Fruit fly (Drosophila melanogaster) whole organism, wandering third instar larva: ENCODE measurements around the gene CG14304.
A peak's percentile ranks its signal among the peaks of the same experiment; 100 is the strongest.

Experiments
- Dif ChIP-seq: fragments of 200-275, 200-300 bp; sonication (Bioruptor generic); optimal IDR thresholded peaks from 2 replicates; lab custom pipeline; 2018; ENCODE audit warnings: missing biosample characterization, missing genetic modification characterization; ENCODE audit not compliant: partially characterized antibody
- Hr78 ChIP-seq: fragments of >200 bp; optimal IDR thresholded peaks from 2 replicates; lab custom pipeline; 2017; ENCODE audit warnings: missing biosample characterization, missing genetic modification characterization
- Vsx2 ChIP-seq: fragments of 200-300, 225-300 bp; sonication (Bioruptor generic); optimal IDR thresholded peaks from 2 replicates; lab custom pipeline; 2018; ENCODE audit warnings: missing biosample characterization, missing genetic modification characterization; ENCODE audit not compliant: partially characterized antibody
- dmrt93B ChIP-seq: fragments of 200-800 bp; sonication (Bioruptor generic); optimal IDR thresholded peaks from 2 replicates; lab custom pipeline; 2018; ENCODE audit warnings: missing biosample characterization, mild to moderate bottlenecking, missing genetic modification characterization
- h ChIP-seq: fragments of 200-800 bp; sonication (Bioruptor generic); optimal IDR thresholded peaks from 3 replicates; lab custom pipeline; 2016; ENCODE audit warnings: missing biosample characterization, mild to moderate bottlenecking, missing genetic modification characterization

dm6 chr3R:18573699-18574259 is 47.3 kb downstream of the CG14304 start:
- TF ChIP-seq Hr78 = no peak
- peak; percentile 7 for TF ChIP-seq Vsx2 (GFP tag; lab: Kevin White, UChicago)
- TF ChIP-seq Dif (GFP tag; lab: Kevin White, UChicago) = peak; percentile 73
- TF ChIP-seq dmrt93B (GFP tag; lab: Kevin White, UChicago) = peak; percentile 91
- TF ChIP-seq h (GFP tag; lab: Kevin White, UChicago) = peak; percentile 94
